Worm (Caenorhabditis elegans): ENCODE results near the gene F35C11.6.
A peak's percentile ranks its signal among the peaks of the same experiment; 100 is the strongest.

The F35C11.6 gene

ce11 chrII:8264619-8265018 lies 5.7 kb upstream of the F35C11.6 start, which contains the start of gene srdh-1:
TSS of gene srdh-1 (plus strand) at chrII:8264661.
- no peak for TF ChIP-seq nhr-10 (tag; optimal IDR thresholded peaks at IDR 0.05)
- no peak for TF ChIP-seq nhr-77 (tag; optimal IDR thresholded peaks at IDR 0.05)
- TF ChIP-seq elt-1 (tag; optimal IDR thresholded peaks at IDR 0.05): no peak
- no peak for TF ChIP-seq ZK546.5 (tag; optimal IDR thresholded peaks at IDR 0.05)
- TF ChIP-seq fos-1 (tag; optimal IDR thresholded peaks at IDR 0.05): peak; percentile 16
- TF ChIP-seq sma-9 (GFP tag; optimal IDR thresholded peaks at IDR 0.05): peak; percentile 18
- no peak for TF ChIP-seq sma-9 (tag; optimal IDR thresholded peaks at IDR 0.05)
- TF ChIP-seq R02D3.7 (tag; optimal IDR thresholded peaks at IDR 0.05): no peak
- TF ChIP-seq nhr-23 (tag; optimal IDR thresholded peaks at IDR 0.05): no peak
- no peak for TF ChIP-seq lin-39 (tag; optimal IDR thresholded peaks at IDR 0.05)
- no peak for TF ChIP-seq crh-2 (tag; optimal IDR thresholded peaks at IDR 0.05)
- TF ChIP-seq blmp-1 (tag; optimal IDR thresholded peaks at IDR 0.05; ENCODE audit: insufficient read depth): peak; percentile 36

ce11 chrII:8263562-8263961 lies 4.6 kb upstream of the F35C11.6 start:
- TF ChIP-seq sma-9 (GFP tag; optimal IDR thresholded peaks at IDR 0.05) (peak; percentile 91), sma-9 (tag; optimal IDR thresholded peaks at IDR 0.05) (no peak), mab-5 (tag; optimal IDR thresholded peaks at IDR 0.05) (no peak), nhr-6 (tag; optimal IDR thresholded peaks at IDR 0.05) (peak; percentile 18), nhr-21 (tag; optimal IDR thresholded peaks at IDR 0.05) (peak; percentile 61), mdl-1 (tag; optimal IDR thresholded peaks at IDR 0.05) (peak in 1 of 2 experiments; percentile 14), sma-3 (GFP tag; optimal IDR thresholded peaks at IDR 0.05) (peak; percentile 81), R02D3.7 (tag; optimal IDR thresholded peaks at IDR 0.05) (no peak), blmp-1 (tag; optimal IDR thresholded peaks at IDR 0.05; ENCODE audit: insufficient read depth) (peak; percentile 49), fos-1 (tag; optimal IDR thresholded peaks at IDR 0.05) (peak; percentile 40)

DNA sequence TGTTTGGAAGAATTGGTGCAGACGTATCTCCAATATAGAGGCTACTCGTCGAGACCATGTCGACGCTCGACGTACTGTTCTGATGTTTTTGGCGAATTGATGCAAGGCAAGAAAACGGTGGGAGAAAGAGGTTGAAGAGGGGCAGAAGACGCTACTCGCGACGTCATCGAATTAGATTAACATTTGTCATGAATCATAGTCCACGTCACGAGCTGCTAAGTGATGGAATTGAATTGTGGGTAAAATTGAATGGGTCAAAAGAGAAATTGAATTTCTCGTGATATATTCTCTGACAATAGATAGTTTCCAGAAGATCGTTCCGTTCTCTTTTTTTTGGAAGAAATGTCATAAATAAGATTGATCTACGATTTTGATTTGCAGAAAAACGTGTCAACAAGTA lies 736 bp upstream of the F35C11.6 start:
- TF ChIP-seq nhr-129 (tag; optimal IDR thresholded peaks at IDR 0.05) (peak; percentile 12), ztf-11 (tag; optimal IDR thresholded peaks at IDR 0.05) (no peak), gmeb-1 (tag; optimal IDR thresholded peaks at IDR 0.05) (no peak), nhr-6 (tag; optimal IDR thresholded peaks at IDR 0.05) (no peak), elt-1 (tag; optimal IDR thresholded peaks at IDR 0.05) (no peak), nhr-10 (tag; optimal IDR thresholded peaks at IDR 0.05) (no peak), lsy-2 (tag; optimal IDR thresholded peaks at IDR 0.05) (no peak), sma-3 (GFP tag; optimal IDR thresholded peaks at IDR 0.05) (peak; percentile 88), unc-39 (tag; optimal IDR thresholded peaks at IDR 0.05) (no peak), nhr-12 (tag; optimal IDR thresholded peaks at IDR 0.05) (no peak), mbf-1 (tag; optimal IDR thresholded peaks at IDR 0.05) (no peak), fos-1 (tag; optimal IDR thresholded peaks at IDR 0.05) (no peak), ztf-4 (tag; optimal IDR thresholded peaks at IDR 0.05) (no peak), mdl-1 (tag; optimal IDR thresholded peaks at IDR 0.05) (no peak), R02D3.7 (tag; optimal IDR thresholded peaks at IDR 0.05) (no peak), nhr-77 (tag; optimal IDR thresholded peaks at IDR 0.05) (no peak), C34F6.9 (tag; optimal IDR thresholded peaks at IDR 0.05) (no peak), aly-2 (tag; optimal IDR thresholded peaks at IDR 0.05) (no peak), ama-1 (optimal IDR thresholded peaks at IDR 0.05) (no peak), skn-1 (tag; optimal IDR thresholded peaks at IDR 0.05) (no peak), egl-27 (tag; optimal IDR thresholded peaks at IDR 0.05) (no peak), Y55F3AM.14 (GFP tag; optimal IDR thresholded peaks at IDR 0.05) (no peak), dmd-4 (tag; optimal IDR thresholded peaks at IDR 0.05) (no peak), lin-13 (GFP tag; optimal IDR thresholded peaks at IDR 0.05) (no peak), ceh-16 (tag; optimal IDR thresholded peaks at IDR 0.05) (no peak), sma-9 (GFP tag; optimal IDR thresholded peaks at IDR 0.05) (peak; percentile 66), sma-9 (tag; optimal IDR thresholded peaks at IDR 0.05) (no peak), ztf-1 (GFP tag; conservative IDR thresholded peaks at IDR 0.05) (no peak), crh-2 (tag; optimal IDR thresholded peaks at IDR 0.05) (peak; percentile 23), snpc-4 (tag; optimal IDR thresholded peaks at IDR 0.05) (no peak), nhr-21 (tag; optimal IDR thresholded peaks at IDR 0.05) (no peak)

DNA sequence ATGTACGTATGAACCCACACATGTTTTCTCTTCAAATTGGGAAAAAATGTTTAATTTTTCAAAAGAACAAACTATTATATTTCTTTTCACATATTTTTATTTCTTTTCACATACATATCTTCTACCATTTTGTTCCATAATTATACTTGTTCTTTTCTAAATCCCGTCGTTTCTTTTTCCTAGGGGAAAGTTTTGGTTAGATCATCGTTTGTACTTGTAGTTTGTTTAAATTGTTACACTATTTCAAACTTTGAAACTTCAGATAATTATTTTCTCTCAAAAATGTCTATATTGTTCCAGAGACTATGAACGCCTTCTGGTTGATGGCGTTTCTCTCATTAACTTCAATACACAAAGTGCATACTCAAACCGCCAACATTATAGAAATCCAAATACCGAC lies 2.9 kb downstream of the F35C11.6 start, which contains the start of gene F35C11.7:
F35C11.7 (plus strand) TSS at position 301 of the 400 bp plus-strand sequence.
- TF ChIP-seq ztf-1 (GFP tag; conservative IDR thresholded peaks at IDR 0.05) (no peak), lin-13 (GFP tag; optimal IDR thresholded peaks at IDR 0.05) (no peak), aly-2 (tag; optimal IDR thresholded peaks at IDR 0.05) (no peak), elt-3 (tag; optimal IDR thresholded peaks at IDR 0.05) (no peak), ceh-82 (tag; optimal IDR thresholded peaks at IDR 0.05) (no peak), unc-62 (GFP tag; optimal IDR thresholded peaks at IDR 0.05) (no peak), nhr-10 (tag; optimal IDR thresholded peaks at IDR 0.05) (no peak), lsy-2 (tag; optimal IDR thresholded peaks at IDR 0.05) (no peak)
